Fruit fly (Drosophila melanogaster): ENCODE data around the gene naz.

Gene naz

dm6 chr3R:18328842-18329241 is at the start of gene naz:
naz (minus strand) TSS chr3R:18328942.
- TF ChIP-seq slp2 (GFP tag; optimal IDR thresholded peaks at IDR 0.05) (no peak), pan (optimal IDR thresholded peaks at IDR 0.05) (no peak), pan (GFP tag; optimal IDR thresholded peaks at IDR 0.05 in 1 of 2, IDR thresholded peaks at IDR 0.05 in 1 of 2) (peak in 1 of 2 experiments; percentile 16), gem (tag; optimal IDR thresholded peaks at IDR 0.05) (peak; percentile 7), tio (GFP tag; optimal IDR thresholded peaks at IDR 0.05) (peak; percentile 8), row (GFP tag; IDR thresholded peaks at IDR 0.05) (0 out of 3 replicates have a peak, but pooled peaks have one; percentile 19), CG14441 (GFP tag; IDR thresholded peaks at IDR 0.05) (0 out of 2 replicates have a peak, but pooled peaks have one; percentile 5), grau (tag; optimal IDR thresholded peaks at IDR 0.05) (peak; percentile 60), NfI (GFP tag; optimal IDR thresholded peaks at IDR 0.05) (no peak)

- TF ChIP-seq sqz (GFP tag; optimal IDR thresholded peaks at IDR 0.05) (no peak), HmgZ (tag; optimal IDR thresholded peaks at IDR 0.05) (no peak), Opbp (GFP tag; IDR thresholded peaks at IDR 0.05; ENCODE audit: partially characterized antibody) (0 out of 3 replicates have a peak, but pooled peaks have one; percentile 8), abd-A (tag; optimal IDR thresholded peaks at IDR 0.05) (no peak), pros (GFP tag; optimal IDR thresholded peaks at IDR 0.05) (peak; percentile 23), CG30020 (tag; optimal IDR thresholded peaks at IDR 0.05) (no peak), cg (GFP tag; optimal IDR thresholded peaks at IDR 0.05) (peak; percentile 24), Gsc (GFP tag; IDR thresholded peaks at IDR 0.05) (no peak), Ets65A (GFP tag) (peak; percentile 56), crol (GFP tag; IDR thresholded peaks at IDR 0.05) (peak; percentile 60), Nf-YB (GFP tag; optimal IDR thresholded peaks at IDR 0.05) (peak; percentile 94), CG42726 (GFP tag; IDR thresholded peaks at IDR 0.05; ENCODE audit: partially characterized antibody) (0 out of 2 replicates have a peak, but pooled peaks have one; percentile 11), Stat92E (GFP tag; optimal IDR thresholded peaks at IDR 0.05) (no peak), Nf-YC (tag; optimal IDR thresholded peaks at IDR 0.05) (peak; percentile 95), Taf1 (GFP tag; IDR thresholded peaks at IDR 0.05) (no peak), knrl (GFP tag; IDR thresholded peaks at IDR 0.05; ENCODE audit: partially characterized antibody) (no peak), ham (GFP tag; IDR thresholded peaks at IDR 0.05) (no peak), CG18262 (tag; optimal IDR thresholded peaks at IDR 0.05) (no peak), CG12155 (GFP tag; optimal IDR thresholded peaks at IDR 0.05) (no peak), shn (GFP tag; optimal IDR thresholded peaks at IDR 0.05) (no peak), cwo (GFP tag; optimal IDR thresholded peaks at IDR 0.05) (no peak), row (GFP tag; IDR thresholded peaks at IDR 0.05) (no peak)
Observed at dm6 chr3R:18372688-18373304, 44.1 kb upstream of the naz start, which contains the start of gene gl. gl (minus strand) TSS chr3R:18372738.

- TF ChIP-seq CG10366 (GFP tag; IDR thresholded peaks at IDR 0.05): 0 out of 2 replicates have a peak, but pooled peaks have one; percentile 11
- no peak for TF ChIP-seq CG4404 (GFP tag; IDR thresholded peaks at IDR 0.05)
- no peak for TF ChIP-seq CG12659 (GFP tag; optimal IDR thresholded peaks at IDR 0.05)
- TF ChIP-seq CG10274 (GFP tag; optimal IDR thresholded peaks at IDR 0.05): no peak
- no peak for TF ChIP-seq CG1024 (GFP tag; IDR thresholded peaks at IDR 0.05)
- TF ChIP-seq CG4820 (GFP tag; optimal IDR thresholded peaks at IDR 0.05): no peak
- no peak for TF ChIP-seq slou (GFP tag; optimal IDR thresholded peaks at IDR 0.05)
- TF ChIP-seq gem (tag; optimal IDR thresholded peaks at IDR 0.05): no peak
- TF ChIP-seq CG10979 (tag; optimal IDR thresholded peaks at IDR 0.05): no peak
- TF ChIP-seq CG12744 (GFP tag; optimal IDR thresholded peaks at IDR 0.05): no peak
- no peak for TF ChIP-seq twi (tag; optimal IDR thresholded peaks at IDR 0.05)
- TF ChIP-seq CG13123 (GFP tag; optimal IDR thresholded peaks at IDR 0.05): no peak
- TF ChIP-seq CG10321 (GFP tag; IDR thresholded peaks at IDR 0.05): no peak
- no peak for TF ChIP-seq hbn (GFP tag; IDR thresholded peaks at IDR 0.05; ENCODE audit: partially characterized antibody)
- no peak for TF ChIP-seq sna (GFP tag; IDR thresholded peaks at IDR 0.05; ENCODE audit: partially characterized antibody)
- TF ChIP-seq maf-S (GFP tag; optimal IDR thresholded peaks at IDR 0.05): no peak
- TF ChIP-seq Dfd (GFP tag; optimal IDR thresholded peaks at IDR 0.05): no peak
- no peak for TF ChIP-seq crol (GFP tag; IDR thresholded peaks at IDR 0.05)
- TF ChIP-seq CG32532 (GFP tag; IDR thresholded peaks at IDR 0.05): 0 out of 2 replicates have a peak, but pooled peaks have one; percentile 19
- no peak for TF ChIP-seq CG31388 (GFP tag; optimal IDR thresholded peaks at IDR 0.05)
Observed at dm6 chr3R:18371346-18371745, 42.6 kb upstream of the naz start.

Data from whole organism, embryonic.